Fruit fly (Drosophila melanogaster) whole organism, embryonic: ENCODE data around the gene CG14104.

ENCODE experiments used
- Bgb ChIP-seq: fragments of 200-800 bp; sonication (Bioruptor generic); IDR thresholded peaks from 2 replicates; pipeline ENCODE4 v1.3.6; 2022; ENCODE audit warnings: missing biosample characterization, missing genetic modification characterization; ENCODE audit not compliant: partially characterized antibody
- CG10267 ChIP-seq: fragments of 200-800 bp; sonication (Bioruptor generic); optimal IDR thresholded peaks from 2 replicates; lab custom pipeline; 2018; ENCODE audit warnings: missing biosample characterization, mild to moderate bottlenecking, missing genetic modification characterization, moderate library complexity
- CG10979 ChIP-seq: fragments of 200-800 bp; sonication (Bioruptor generic); optimal IDR thresholded peaks from 2 replicates; lab custom pipeline; 2018; ENCODE audit warnings: missing biosample characterization, mild to moderate bottlenecking, missing genetic modification characterization, moderate library complexity
- CG11093 ChIP-seq: fragments of 200-800 bp; sonication (Bioruptor generic); IDR thresholded peaks from 3 replicates; pipeline ENCODE4 v1.3.6; 2022; ENCODE audit warnings: missing biosample characterization, missing genetic modification characterization
- CG11456 ChIP-seq: fragments of 200-800 bp; sonication (Bioruptor generic); IDR thresholded peaks from 3 replicates; pipeline ENCODE4 v1.3.6; 2022; ENCODE audit warnings: missing biosample characterization, missing genetic modification characterization
- CG12104 ChIP-seq: fragments of 200-800 bp; sonication (Bioruptor generic); optimal IDR thresholded peaks from 3 replicates; lab custom pipeline; 2016; ENCODE audit warnings: missing biosample characterization, missing genetic modification characterization
- CG13894 ChIP-seq: fragments of 200-800 bp; sonication (Bioruptor generic); optimal IDR thresholded peaks from 3 replicates; lab custom pipeline; 2018; ENCODE audit warnings: missing biosample characterization, mild to moderate bottlenecking, missing genetic modification characterization, moderate library complexity
- CG17186 ChIP-seq: fragments of 200-800 bp; sonication (Bioruptor generic); optimal IDR thresholded peaks from 3 replicates; lab custom pipeline; 2017; ENCODE audit warnings: missing biosample characterization, missing genetic modification reagents, missing genetic modification characterization
- CG17359 ChIP-seq: fragments of 200-800 bp; sonication (Bioruptor generic); optimal IDR thresholded peaks from 3 replicates; lab custom pipeline; 2018; ENCODE audit warnings: missing biosample characterization, mild to moderate bottlenecking, missing genetic modification characterization, moderate library complexity
- CG17568 ChIP-seq: fragments of 200-800 bp; sonication (Bioruptor generic); optimal IDR thresholded peaks from 2 replicates; lab custom pipeline; 2018; ENCODE audit warnings: missing biosample characterization, mild to moderate bottlenecking, missing genetic modification characterization, moderate library complexity
- CG30431 ChIP-seq: fragments of 200-800 bp; sonication (Bioruptor generic); optimal IDR thresholded peaks from 2 replicates; lab custom pipeline; 2017; ENCODE audit warnings: missing biosample characterization, missing genetic modification characterization
- CG3065 ChIP-seq: fragments of 200-800 bp; sonication (Bioruptor generic); optimal IDR thresholded peaks from 2 replicates; lab custom pipeline; 2016; ENCODE audit warnings: missing biosample characterization, missing genetic modification characterization
- CG3995 ChIP-seq: fragments of 200-800 bp; sonication (Bioruptor generic); optimal IDR thresholded peaks from 3 replicates; lab custom pipeline; 2016; ENCODE audit warnings: missing biosample characterization, missing genetic modification characterization
- CG4424 ChIP-seq: fragments of 200-800 bp; sonication (Bioruptor generic); optimal IDR thresholded peaks from 3 replicates; lab custom pipeline; 2016; ENCODE audit warnings: missing biosample characterization, missing genetic modification characterization
- CG6791 ChIP-seq: fragments of 200-800 bp; sonication (Bioruptor generic); IDR thresholded peaks from 3 replicates; pipeline ENCODE4 v1.3.6; 2022; ENCODE audit warnings: missing biosample characterization, missing genetic modification characterization; ENCODE audit not compliant: partially characterized antibody
- CG8089 ChIP-seq: fragments of 200-800 bp; sonication (Bioruptor generic); optimal IDR thresholded peaks from 3 replicates; lab custom pipeline; 2016; ENCODE audit warnings: missing biosample characterization, missing genetic modification characterization
- CG8281 ChIP-seq: fragments of 200-800 bp; sonication (Bioruptor generic); optimal IDR thresholded peaks from 2 replicates; lab custom pipeline; 2018; ENCODE audit warnings: missing biosample characterization, mild to moderate bottlenecking, missing genetic modification characterization, moderate library complexity
- CG9797 ChIP-seq: fragments of 200-800 bp; sonication (Bioruptor generic); optimal IDR thresholded peaks from 3 replicates; lab custom pipeline; 2018; ENCODE audit warnings: missing biosample characterization, mild to moderate bottlenecking, missing genetic modification characterization
- CHES-1-like ChIP-seq: fragments of 200-800 bp; sonication (Bioruptor generic); optimal IDR thresholded peaks from 2 replicates; lab custom pipeline; 2016; ENCODE audit warnings: missing biosample characterization, missing genetic modification characterization
- GATAe ChIP-seq: fragments of 200-800 bp; sonication (Bioruptor generic); conservative IDR thresholded peaks from 2 replicates; pipeline ENCODE4 v1.3.6; 2022; ENCODE audit warnings: missing biosample characterization, missing genetic modification characterization
- HLH54F ChIP-seq: fragments of 200-800 bp; sonication (Bioruptor generic); optimal IDR thresholded peaks from 3 replicates; lab custom pipeline; 2016; ENCODE audit warnings: missing biosample characterization, missing genetic modification characterization
- Hey ChIP-seq: fragments of 200-800 bp; sonication (Bioruptor generic); optimal IDR thresholded peaks from 3 replicates; lab custom pipeline; 2018; ENCODE audit warnings: missing biosample characterization, mild to moderate bottlenecking, missing genetic modification characterization
- HmgD ChIP-seq: fragments of 200-800 bp; sonication (Bioruptor generic); optimal IDR thresholded peaks from 3 replicates; lab custom pipeline; 2016; ENCODE audit warnings: missing biosample characterization, missing genetic modification characterization
- Hr3 ChIP-seq: fragments of 200-800 bp; sonication (Bioruptor generic); optimal IDR thresholded peaks from 3 replicates; lab custom pipeline; 2016; ENCODE audit warnings: missing biosample characterization, missing genetic modification characterization
- Hr78 ChIP-seq, 2 experiments: fragments of 200-800 bp in 1 of 2; fragments of >200 bp in 1 of 2; sonication (Bioruptor generic) in 1 of 2; optimal IDR thresholded peaks; 2 replicates each; lab custom pipeline; 2017 to 2019; ENCODE audit warnings: missing biosample characterization in 2 of 2, missing genetic modification characterization in 2 of 2, mild to moderate bottlenecking in 1 of 2, moderate library complexity in 1 of 2
- Med ChIP-seq: fragments of 200-800 bp; sonication (Bioruptor generic); peaks from one replicate; lab custom pipeline; 2016; ENCODE audit warnings: missing biosample characterization, missing genetic modification characterization, mild to moderate bottlenecking, inconsistent platforms, moderate library complexity
- Myb ChIP-seq: fragments of 200-800 bp; sonication (Bioruptor generic); optimal IDR thresholded peaks from 2 replicates; lab custom pipeline; 2016; ENCODE audit warnings: missing biosample characterization, missing genetic modification characterization
- NC2α ChIP-seq: fragments of 200-800 bp; sonication (Bioruptor generic); optimal IDR thresholded peaks from 2 replicates; lab custom pipeline; 2016; ENCODE audit warnings: missing biosample characterization, missing genetic modification characterization
- Poxn ChIP-seq: fragments of 200-800 bp; sonication (Bioruptor generic); IDR thresholded peaks from 2 replicates; pipeline ENCODE4 v1.3.6; 2022; ENCODE audit warnings: missing biosample characterization, missing genetic modification characterization
- bcd ChIP-seq: fragments of 200-800 bp; sonication (Bioruptor generic); optimal IDR thresholded peaks from 2 replicates; lab custom pipeline; 2017; ENCODE audit warnings: missing biosample characterization, mild to moderate bottlenecking, missing genetic modification characterization
- br ChIP-seq: fragments of >200 bp; optimal IDR thresholded peaks from 2 replicates; lab custom pipeline; 2017
- btn ChIP-seq: fragments of 200-800 bp; sonication (Bioruptor generic); optimal IDR thresholded peaks from 2 replicates; lab custom pipeline; 2016; ENCODE audit warnings: missing biosample characterization, missing genetic modification characterization
- chm ChIP-seq: fragments of 200-800 bp; sonication (Bioruptor generic); IDR thresholded peaks from 2 replicates; pipeline ENCODE4 v1.3.6; 2022; ENCODE audit warnings: missing biosample characterization, missing genetic modification characterization
- ems ChIP-seq: fragments of 200-800 bp; sonication (Bioruptor generic); optimal IDR thresholded peaks from 3 replicates; lab custom pipeline; 2016; ENCODE audit warnings: missing biosample characterization, missing genetic modification characterization
- esg ChIP-seq: fragments of 200-800 bp; sonication (Bioruptor generic); conservative IDR thresholded peaks from 2 replicates; pipeline ENCODE4 v1.3.6; 2022; ENCODE audit warnings: missing biosample characterization, missing genetic modification characterization
- fru ChIP-seq: fragments of >200 bp; optimal IDR thresholded peaks from 2 replicates; lab custom pipeline; 2017
- gcm ChIP-seq: fragments of 200-800 bp; sonication (Bioruptor generic); optimal IDR thresholded peaks from 2 replicates; lab custom pipeline; 2019; ENCODE audit warnings: missing biosample characterization, mild to moderate bottlenecking, missing genetic modification characterization, moderate library complexity
- ham ChIP-seq: fragments of 200-800 bp; sonication (Bioruptor generic); IDR thresholded peaks from 2 replicates; pipeline ENCODE4 v1.3.6; 2022; ENCODE audit warnings: missing biosample characterization, missing genetic modification characterization
- jing ChIP-seq: fragments of 200-800 bp; sonication (Bioruptor generic); optimal IDR thresholded peaks from 2 replicates; lab custom pipeline; 2018; ENCODE audit warnings: missing biosample characterization, mild to moderate bottlenecking, missing genetic modification characterization
- maf-S ChIP-seq: fragments of 200-800 bp; sonication (Bioruptor generic); optimal IDR thresholded peaks from 2 replicates; lab custom pipeline; 2016; ENCODE audit warnings: missing biosample characterization, missing genetic modification characterization
- odd ChIP-seq: fragments of 200-800 bp; sonication (Bioruptor generic); optimal IDR thresholded peaks from 2 replicates; lab custom pipeline; 2017; ENCODE audit warnings: missing biosample characterization, mild to moderate bottlenecking, missing genetic modification characterization
- onecut ChIP-seq: fragments of 200-800 bp; sonication (Bioruptor generic); IDR thresholded peaks from 2 replicates; pipeline ENCODE4 v1.3.6; 2022; ENCODE audit warnings: missing biosample characterization, missing genetic modification characterization
- peb ChIP-seq: fragments of 200-800 bp; sonication (Bioruptor generic); IDR thresholded peaks from 2 replicates; pipeline ENCODE4 v1.3.6; 2022; ENCODE audit warnings: missing biosample characterization, missing genetic modification characterization
- pum ChIP-seq: fragments of 200-800 bp; sonication (Bioruptor generic); optimal IDR thresholded peaks from 2 replicates; lab custom pipeline; 2016; ENCODE audit warnings: missing biosample characterization, missing genetic modification characterization
- pzg ChIP-seq: fragments of 200-800 bp; sonication (Bioruptor generic); optimal IDR thresholded peaks from 3 replicates; lab custom pipeline; 2018; ENCODE audit warnings: missing biosample characterization, mild to moderate bottlenecking, missing genetic modification characterization, moderate library complexity
- rib ChIP-seq: fragments of 200-800 bp; sonication (Bioruptor generic); IDR thresholded peaks from 2 replicates; pipeline ENCODE4 v1.3.6; 2022; ENCODE audit warnings: missing biosample characterization, missing genetic modification characterization
- slou ChIP-seq: fragments of 200-800 bp; sonication (Bioruptor generic); optimal IDR thresholded peaks from 3 replicates; lab custom pipeline; 2016; ENCODE audit warnings: missing biosample characterization, missing genetic modification characterization
- sob ChIP-seq: fragments of 200-800 bp; sonication (Bioruptor generic); IDR thresholded peaks from 2 replicates; pipeline ENCODE4 v1.3.6; 2022; ENCODE audit warnings: missing biosample characterization, missing genetic modification characterization
- twi ChIP-seq: fragments of 200-800 bp; optimal IDR thresholded peaks from 2 replicates; lab custom pipeline; 2019; ENCODE audit warnings: missing biosample characterization, mild to moderate bottlenecking, missing genetic modification characterization, moderate library complexity
- z ChIP-seq: fragments of 200-800 bp; sonication (Bioruptor generic); IDR thresholded peaks from 3 replicates; pipeline ENCODE4 v1.3.6; 2022; ENCODE audit warnings: missing biosample characterization, missing genetic modification characterization

Gene CG14104

DNA sequence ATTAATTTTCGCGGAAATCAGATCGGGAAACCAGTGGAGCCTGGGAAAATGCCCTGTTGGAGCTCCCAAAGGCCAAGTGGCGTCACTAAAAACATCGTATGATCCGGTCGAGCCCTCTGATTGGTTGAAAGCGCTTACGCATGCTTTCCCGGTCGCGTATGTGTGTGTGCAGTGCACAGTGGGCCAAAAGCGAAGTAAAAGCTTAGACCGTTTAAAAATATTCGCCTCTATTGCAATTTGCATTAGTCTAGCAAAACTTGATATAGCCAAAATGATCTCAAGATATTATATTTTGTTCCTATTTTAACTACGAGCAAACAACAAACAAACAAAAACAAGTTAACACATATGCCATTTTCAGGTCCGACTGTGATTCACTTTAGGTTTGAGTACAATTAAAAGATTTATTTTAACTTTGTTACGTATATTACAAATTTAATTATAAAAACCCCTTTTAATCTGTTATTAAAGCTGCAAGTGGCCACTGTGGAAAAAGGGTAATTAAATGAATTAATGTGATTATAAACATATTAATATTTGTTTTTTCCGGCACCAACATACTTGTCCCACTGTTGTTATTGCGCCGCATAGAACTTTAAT, 12.7 kb downstream of the CG14104 start (continued):
- TF ChIP-seq CHES-1-like (peak; percentile 66), rib (peak; percentile 57), Med (GFP tag; lab: Kevin White, UChicago) (peak; percentile 96), CG17186 (peak; percentile 33), Hr78 (GFP tag; optimal IDR thresholded peaks at IDR 0.05; lab: Kevin White, UChicago) (no peak), NC2α (GFP tag; lab: Kevin White, UChicago) (no peak), CG10979 (peak; percentile 81), bcd (GFP tag; lab: Kevin White, UChicago) (peak; percentile 85), CG6791 (GFP tag; lab: Robert Waterston, UW) (no peak; the same call in 2 of the 3 replicates), CG8281 (tag; lab: Kevin White, UChicago) (peak; percentile 69), CG30431 (GFP tag; lab: Kevin White, UChicago) (peak; percentile 52), CG17359 (peak; percentile 79), CG10267 (tag; lab: Kevin White, UChicago) (peak; percentile 77), Bgb (peak; percentile 57), CG8089 (GFP tag; lab: Kevin White, UChicago) (peak; percentile 63), CG13894 (tag; lab: Kevin White, UChicago) (no peak), maf-S (GFP tag; lab: Kevin White, UChicago) (peak; percentile 69), z (GFP tag; lab: Robert Waterston, UW) (0 out of 3 replicates have a peak, but pooled peaks have one; percentile 19), CG9797 (GFP tag; lab: Kevin White, UChicago) (no peak), peb (GFP tag; lab: Robert Waterston, UW) (peak; percentile 12; the same call in 1 of the 2 replicates), onecut (peak; percentile 76), HLH54F (GFP tag; lab: Kevin White, UChicago) (peak; percentile 74), GATAe (GFP tag; lab: Robert Waterston, UW) (no peak; the same call in 1 of the 2 replicates), esg (GFP tag; lab: Robert Waterston, UW) (peak; percentile 57), Myb (peak; percentile 41), jing (GFP tag; lab: Kevin White, UChicago) (peak; percentile 67), Poxn (0 out of 2 replicates have a peak, but pooled peaks have one; percentile 3), pum (peak; percentile 49), twi (tag; lab: Kevin White, UChicago) (peak; percentile 57), HmgD (GFP tag; lab: Kevin White, UChicago) (peak; percentile 31), CG11093 (GFP tag; lab: Robert Waterston, UW) (0 out of 3 replicates have a peak, but pooled peaks have one; percentile 43), chm (GFP tag; lab: Robert Waterston, UW) (peak; percentile 51; the same call in 1 of the 2 replicates), fru (lab: Kevin White, UChicago) (no peak), gcm (GFP tag; lab: Kevin White, UChicago) (peak; percentile 74), ham (no peak), br (lab: Kevin White, UChicago) (no peak), ems (peak; percentile 72), CG3995 (GFP tag; lab: Kevin White, UChicago) (peak; percentile 54), btn (GFP tag; lab: Kevin White, UChicago) (peak; percentile 75), slou (GFP tag; lab: Kevin White, UChicago) (peak; percentile 72), CG3065 (GFP tag; lab: Kevin White, UChicago) (peak; percentile 51), Hey (tag; lab: Kevin White, UChicago) (peak; percentile 70), odd (GFP tag; lab: Kevin White, UChicago) (peak; percentile 93), CG12104 (peak; percentile 85), pzg (GFP tag; lab: Kevin White, UChicago) (no peak), CG17568 (GFP tag; lab: Kevin White, UChicago) (no peak), Hr3 (GFP tag; lab: Kevin White, UChicago) (peak; percentile 73), sob (peak; percentile 75), CG4424 (GFP tag; lab: Kevin White, UChicago) (peak; percentile 86), CG11456 (peak; percentile 40; the same call in 2 of the 3 replicates)
